Fruit fly (Drosophila melanogaster): ENCODE results near the gene Lgr4.

Lgr4 gene

DNA sequence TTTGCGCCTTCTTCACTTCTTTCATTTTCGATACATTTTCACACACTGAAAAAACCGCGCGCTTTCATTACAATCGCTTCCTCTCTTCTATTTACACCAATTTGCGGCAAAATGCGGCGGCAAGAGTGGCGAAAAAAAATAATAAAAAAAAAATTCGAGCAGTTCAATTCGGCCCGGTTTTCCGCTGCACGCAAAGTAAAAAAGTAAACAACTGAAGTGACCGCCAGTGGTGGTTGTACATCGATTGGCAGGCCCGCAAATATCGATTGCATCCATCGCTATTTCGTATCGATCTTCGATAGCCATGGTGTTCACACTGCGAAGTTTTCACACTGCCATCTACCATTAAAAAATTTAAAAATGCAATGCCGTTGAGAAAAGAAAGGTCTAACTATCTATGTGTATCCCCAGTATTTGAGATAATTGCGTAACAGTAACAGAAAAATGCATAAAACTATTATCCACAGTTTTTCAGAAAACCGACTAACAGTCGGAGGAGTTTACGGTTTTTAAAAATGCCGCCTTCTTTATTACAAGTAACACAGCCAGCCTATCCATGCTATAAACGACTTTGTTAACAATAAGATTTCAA lies 76.6 kb downstream of the Lgr4 start, which contains the start of gene Chpf (continued):
- TF ChIP-seq Pdp1 (GFP tag; optimal IDR thresholded peaks at IDR 0.05), result peak in 1 of 2 experiments; percentile 22
- TF ChIP-seq ken (GFP tag; IDR thresholded peaks at IDR 0.05), result no peak
- no peak for TF ChIP-seq lab (GFP tag; optimal IDR thresholded peaks at IDR 0.05)
- TF ChIP-seq Dip2 (GFP tag; IDR thresholded peaks at IDR 0.05), result no peak
- TF ChIP-seq CG4617 (GFP tag; optimal IDR thresholded peaks at IDR 0.05; ENCODE audit: borderline replicate concordance), result no peak
- TF ChIP-seq CG6254 (GFP tag; optimal IDR thresholded peaks at IDR 0.05), result no peak
- peak; percentile 27 for TF ChIP-seq mam (GFP tag; optimal IDR thresholded peaks at IDR 0.05)
- no peak for TF ChIP-seq tap (tag; optimal IDR thresholded peaks at IDR 0.05)
- TF ChIP-seq psq (GFP tag; optimal IDR thresholded peaks at IDR 0.05), result no peak
- TF ChIP-seq Gug (GFP tag; IDR thresholded peaks at IDR 0.05), result peak; percentile 4; the same call in 1 of the 4 replicates
- TF ChIP-seq dm (GFP tag; optimal IDR thresholded peaks at IDR 0.05), result no peak
- TF ChIP-seq p53 (GFP tag; optimal IDR thresholded peaks at IDR 0.05), result no peak
- TF ChIP-seq Dp (GFP tag; optimal IDR thresholded peaks at IDR 0.05), result peak; percentile 70
- no peak for TF ChIP-seq Nf-YC (tag; optimal IDR thresholded peaks at IDR 0.05)
- no peak for TF ChIP-seq Spps (tag; optimal IDR thresholded peaks at IDR 0.05)
- TF ChIP-seq HHEX (GFP tag; optimal IDR thresholded peaks at IDR 0.05), result no peak
- no peak for TF ChIP-seq Dad (GFP tag; optimal IDR thresholded peaks at IDR 0.05)
- no peak for TF ChIP-seq maf-S (GFP tag; optimal IDR thresholded peaks at IDR 0.05)
- TF ChIP-seq Lhr (GFP tag; optimal IDR thresholded peaks at IDR 0.05), result no peak
- no peak for TF ChIP-seq CG11456 (GFP tag; IDR thresholded peaks at IDR 0.05)
- TF ChIP-seq slbo (GFP tag; IDR thresholded peaks at IDR 0.05), result peak; percentile 50; the same call in 1 of the 2 replicates
- TF ChIP-seq cad (GFP tag; optimal IDR thresholded peaks at IDR 0.05), result no peak
- TF ChIP-seq ci (GFP tag; IDR thresholded peaks at IDR 0.05), result peak; percentile 26; the same call in 1 of the 3 replicates
- no peak for TF ChIP-seq az2 (GFP tag; optimal IDR thresholded peaks at IDR 0.05)
- no peak for TF ChIP-seq CG10321 (GFP tag; IDR thresholded peaks at IDR 0.05)
- TF ChIP-seq rib (GFP tag; IDR thresholded peaks at IDR 0.05), result no peak
- TF ChIP-seq MESR4 (GFP tag; optimal IDR thresholded peaks at IDR 0.05), result no peak
- no peak for TF ChIP-seq CG13296 (GFP tag; optimal IDR thresholded peaks at IDR 0.05)
- no peak for TF ChIP-seq stc (GFP tag; IDR thresholded peaks at IDR 0.05)
- no peak for TF ChIP-seq Fer1 (GFP tag; optimal IDR thresholded peaks at IDR 0.05)
- no peak for TF ChIP-seq CG17612 (GFP tag; IDR thresholded peaks at IDR 0.05)
- no peak for TF ChIP-seq CG3847 (GFP tag; IDR thresholded peaks at IDR 0.05)
- no peak for TF ChIP-seq Hr39 (optimal IDR thresholded peaks at IDR 0.05)
- no peak for TF ChIP-seq CG1792 (GFP tag; optimal IDR thresholded peaks at IDR 0.05)
- no peak for TF ChIP-seq Lpt (GFP tag; optimal IDR thresholded peaks at IDR 0.05)
- TF ChIP-seq salm (tag; optimal IDR thresholded peaks at IDR 0.05), result no peak
- peak; percentile 46; the same call in 2 of the 3 replicates for TF ChIP-seq row (GFP tag; IDR thresholded peaks at IDR 0.05)
- no peak for TF ChIP-seq CG15073 (GFP tag; optimal IDR thresholded peaks at IDR 0.05)
- TF ChIP-seq Asciz (GFP tag; optimal IDR thresholded peaks at IDR 0.05), result no peak
- no peak for TF ChIP-seq Vsx1 (GFP tag; optimal IDR thresholded peaks at IDR 0.05)
- no peak for TF ChIP-seq CG8290 (GFP tag; optimal IDR thresholded peaks at IDR 0.05)
- peak in 1 of 2 experiments; percentile 33 for TF ChIP-seq CG8290 (tag; optimal IDR thresholded peaks at IDR 0.05)
- TF ChIP-seq chm (GFP tag; IDR thresholded peaks at IDR 0.05), result no peak
- TF ChIP-seq Doc3 (GFP tag; IDR thresholded peaks at IDR 0.05; ENCODE audit: partially characterized antibody), result peak; percentile 50; the same call in 1 of the 3 replicates
- TF ChIP-seq so (GFP tag; IDR thresholded peaks at IDR 0.05), result no peak
- no peak for TF ChIP-seq CG15269 (tag; optimal IDR thresholded peaks at IDR 0.05)
- no peak for TF ChIP-seq CG4360 (GFP tag; IDR thresholded peaks at IDR 0.05)
- TF ChIP-seq CG16863 (GFP tag; optimal IDR thresholded peaks at IDR 0.05), result no peak
- no peak for TF ChIP-seq kni (GFP tag; optimal IDR thresholded peaks at IDR 0.05)
- TF ChIP-seq CG7271 (tag; optimal IDR thresholded peaks at IDR 0.05), result no peak
- no peak for TF ChIP-seq CG10274 (GFP tag; optimal IDR thresholded peaks at IDR 0.05)
- TF ChIP-seq CG17568 (GFP tag; optimal IDR thresholded peaks at IDR 0.05), result no peak

All from whole organism, embryonic.